Worm (Caenorhabditis elegans): ENCODE results near the gene sorf-2.

DNA sequence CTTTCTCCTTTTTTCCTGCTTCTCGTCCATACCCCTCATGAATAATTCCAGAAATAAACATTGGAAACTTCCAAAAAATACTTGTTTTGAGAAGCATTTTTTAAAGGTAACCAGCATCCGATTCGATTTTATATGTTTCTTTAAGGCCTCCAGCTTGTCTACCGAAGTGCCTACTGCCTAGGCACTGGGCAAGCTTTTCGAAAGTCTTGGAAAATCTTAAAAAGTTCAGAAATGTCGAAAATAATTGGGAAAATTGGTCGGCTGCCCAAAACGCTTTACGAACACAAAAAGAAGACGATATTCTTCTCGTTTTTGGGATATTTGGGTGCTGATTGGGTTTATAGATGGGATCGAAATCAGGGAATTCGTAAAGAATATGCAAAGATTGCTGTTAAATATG, 4.8 kb upstream of the sorf-2 start, which contains the start of gene F52C9.3:
- TF ChIP-seq W03F9.2 (tag; optimal IDR thresholded peaks at IDR 0.05) (no peak), him-1 (tag; optimal IDR thresholded peaks at IDR 0.05) (no peak)
